Fruit fly (Drosophila melanogaster) whole organism, embryonic: ENCODE measurements around the gene CG4461.

Experiments
- Atf6 ChIP-seq: fragments of 200-800 bp; sonication (Bioruptor generic); IDR thresholded peaks from 2 replicates; pipeline ENCODE4 v1.3.6; 2022; ENCODE audit warnings: missing biosample characterization, missing genetic modification characterization
- CG10366 ChIP-seq: fragments of 200-800 bp; sonication (Bioruptor generic); IDR thresholded peaks from 2 replicates; pipeline ENCODE4 v1.3.6; 2022; ENCODE audit warnings: missing biosample characterization, missing genetic modification characterization
- CG10959 ChIP-seq: fragments of 200-800 bp; sonication (Bioruptor generic); IDR thresholded peaks from 2 replicates; pipeline ENCODE4 v1.3.6; 2022; ENCODE audit warnings: missing biosample characterization, missing genetic modification characterization
- CG11093 ChIP-seq: fragments of 200-800 bp; sonication (Bioruptor generic); IDR thresholded peaks from 3 replicates; pipeline ENCODE4 v1.3.6; 2022; ENCODE audit warnings: missing biosample characterization, missing genetic modification characterization
- CG6813 ChIP-seq: fragments of 200-800 bp; sonication (Bioruptor generic); optimal IDR thresholded peaks from 2 replicates; lab custom pipeline; 2017; ENCODE audit warnings: missing biosample characterization, missing genetic modification characterization, mild to moderate bottlenecking, moderate library complexity, missing genetic modification reagents
- Mes4 ChIP-seq: fragments of 200-800 bp; sonication (Bioruptor generic); optimal IDR thresholded peaks from 2 replicates; lab custom pipeline; 2016; ENCODE audit warnings: missing biosample characterization, missing genetic modification characterization
- corto ChIP-seq: fragments of 200-800 bp; sonication (Bioruptor generic); optimal IDR thresholded peaks from 2 replicates; lab custom pipeline; 2016; ENCODE audit warnings: missing biosample characterization, mild to moderate bottlenecking, missing genetic modification characterization, moderate library complexity
- en ChIP-seq: fragments of 200-800 bp; sonication (Bioruptor generic); optimal IDR thresholded peaks from 2 replicates; lab custom pipeline; 2016; ENCODE audit warnings: missing biosample characterization, missing genetic modification characterization
- prd ChIP-seq, 3 experiments: fragments of >200 bp in 2 of 3; fragments of 200-800 bp in 1 of 3; sonication (Bioruptor generic) in 1 of 3; optimal IDR thresholded peaks in 2 of 3; IDR thresholded peaks in 1 of 3; 2 replicates in 2 of 3; 3 replicates in 1 of 3; pipeline versions ENCODE4 v1.3.6 to Lab custom; 2017 to 2022; ENCODE audit warnings: missing biosample characterization in 1 of 3, missing genetic modification characterization in 1 of 3
- psq ChIP-seq: fragments of 200-800 bp; sonication (Bioruptor generic); optimal IDR thresholded peaks from 2 replicates; lab custom pipeline; 2017; ENCODE audit warnings: missing biosample characterization, missing genetic modification characterization
- sr ChIP-seq: fragments of 200-800 bp; sonication (Bioruptor generic); IDR thresholded peaks from 3 replicates; pipeline ENCODE4 v1.3.6; 2022; ENCODE audit warnings: missing biosample characterization, missing genetic modification characterization

- TF ChIP-seq CG10366 (GFP tag; lab: Robert Waterston, UW): no peak
- TF ChIP-seq CG6813 (GFP tag; lab: Kevin White, UChicago): no peak
- no peak for TF ChIP-seq Atf6 (GFP tag; lab: Robert Waterston, UW)
- no peak for TF ChIP-seq corto (GFP tag; lab: Kevin White, UChicago)
- no peak for TF ChIP-seq sr (GFP tag; lab: Robert Waterston, UW)
- no peak for TF ChIP-seq psq (GFP tag; lab: Kevin White, UChicago)
- no peak for TF ChIP-seq CG11093
- no peak for TF ChIP-seq Mes4 (GFP tag; lab: Kevin White, UChicago)
- TF ChIP-seq prd (optimal IDR thresholded peaks at IDR 0.05; lab: Kevin White, UChicago): no peak
- TF ChIP-seq prd (GFP tag; IDR thresholded peaks at IDR 0.05; lab: Robert Waterston, UW): no peak
- TF ChIP-seq CG10959 (GFP tag; lab: Robert Waterston, UW): no peak
- no peak for TF ChIP-seq en (GFP tag; lab: Kevin White, UChicago)
Observed at dm6 chr3L:9333745-9334382, 41.4 kb upstream of the CG4461 start, which contains the start of gene PGRP-LA.
